Fruit fly (Drosophila melanogaster): ENCODE data around the gene CG34043.

CG34043 gene

dm6 chr2L:10310614-10311382, 30.1 kb upstream of the CG34043 start, which contains the start of gene Cdk5alpha:
TSS of gene Cdk5alpha (minus strand) at chr2L:10310956.
- TF ChIP-seq HLHmδ (GFP tag; optimal IDR thresholded peaks at IDR 0.05) = no peak
- no peak for TF ChIP-seq lab (GFP tag; optimal IDR thresholded peaks at IDR 0.05)
- no peak for TF ChIP-seq luna (GFP tag; optimal IDR thresholded peaks at IDR 0.05)
- no peak for TF ChIP-seq HmgZ (tag; optimal IDR thresholded peaks at IDR 0.05)
- no peak for TF ChIP-seq Rx (GFP tag; IDR thresholded peaks at IDR 0.05)
- no peak for TF ChIP-seq dysf (GFP tag; IDR thresholded peaks at IDR 0.05)
- TF ChIP-seq Optix (GFP tag; IDR thresholded peaks at IDR 0.05) = no peak
- peak; percentile 3 for TF ChIP-seq CG13624 (GFP tag; optimal IDR thresholded peaks at IDR 0.05)
- TF ChIP-seq maf-S (GFP tag; optimal IDR thresholded peaks at IDR 0.05) = no peak
- peak; percentile 22; the same call in 1 of the 2 replicates for TF ChIP-seq CG13287 (GFP tag; IDR thresholded peaks at IDR 0.05; ENCODE audit: partially characterized antibody)
- peak; percentile 95 for TF ChIP-seq ewg (GFP tag; optimal IDR thresholded peaks at IDR 0.05)
- peak; percentile 1 for TF ChIP-seq Bteb2 (GFP tag; optimal IDR thresholded peaks at IDR 0.05)
- peak; percentile 32 for TF ChIP-seq CG1603 (tag; optimal IDR thresholded peaks at IDR 0.05)
- no peak for TF ChIP-seq CG2875 (GFP tag; optimal IDR thresholded peaks at IDR 0.05)
- TF ChIP-seq nerfin-1 (tag; optimal IDR thresholded peaks at IDR 0.05) = peak; percentile 22
- peak; percentile 92 for TF ChIP-seq onecut (GFP tag; IDR thresholded peaks at IDR 0.05)
- peak; percentile 26 for TF ChIP-seq CG15601 (tag; optimal IDR thresholded peaks at IDR 0.05)
- peak; percentile 92 for TF ChIP-seq CG10267 (tag; optimal IDR thresholded peaks at IDR 0.05)
- TF ChIP-seq CG10431 (GFP tag; optimal IDR thresholded peaks at IDR 0.05) = no peak
- TF ChIP-seq bbx (GFP tag; IDR thresholded peaks at IDR 0.05; ENCODE audit: partially characterized antibody) = peak; percentile 29
- TF ChIP-seq lilli (GFP tag; optimal IDR thresholded peaks at IDR 0.05) = peak; percentile 24
- TF ChIP-seq gcm (GFP tag; optimal IDR thresholded peaks at IDR 0.05) = no peak
- TF ChIP-seq ems (GFP tag; optimal IDR thresholded peaks at IDR 0.05) = peak; percentile 17
- TF ChIP-seq MESR4 (GFP tag; optimal IDR thresholded peaks at IDR 0.05) = peak; percentile 8
- TF ChIP-seq CHES-1-like (GFP tag; optimal IDR thresholded peaks at IDR 0.05) = peak; percentile 21
- no peak for TF ChIP-seq Asciz (GFP tag; optimal IDR thresholded peaks at IDR 0.05)
- TF ChIP-seq seq (GFP tag; IDR thresholded peaks at IDR 0.05) = peak; percentile 85
- TF ChIP-seq grn (GFP tag; optimal IDR thresholded peaks at IDR 0.05) = peak; percentile 24
- no peak for TF ChIP-seq esg (GFP tag; conservative IDR thresholded peaks at IDR 0.05)
- TF ChIP-seq cg (GFP tag; optimal IDR thresholded peaks at IDR 0.05) = no peak
- TF ChIP-seq CG11504 (tag; optimal IDR thresholded peaks at IDR 0.05) = no peak
- TF ChIP-seq Myb (GFP tag; optimal IDR thresholded peaks at IDR 0.05) = peak; percentile 41
- TF ChIP-seq trem (tag; optimal IDR thresholded peaks at IDR 0.05) = peak; percentile 31
- TF ChIP-seq Ets65A (GFP tag) = peak; percentile 79
- TF ChIP-seq CG2129 (GFP tag; IDR thresholded peaks at IDR 0.05; ENCODE audit: partially characterized antibody) = no peak
- TF ChIP-seq pzg (GFP tag; optimal IDR thresholded peaks at IDR 0.05) = peak; percentile 18
- TF ChIP-seq CG33213 (GFP tag; optimal IDR thresholded peaks at IDR 0.05) = peak; percentile 0
- peak; percentile 98 for TF ChIP-seq stwl (tag; optimal IDR thresholded peaks at IDR 0.05)
- peak; percentile 85 for TF ChIP-seq sens (GFP tag)
- no peak for TF ChIP-seq GATAe (GFP tag; conservative IDR thresholded peaks at IDR 0.05)
- TF ChIP-seq prd (optimal IDR thresholded peaks at IDR 0.05) = no peak
- TF ChIP-seq prd (GFP tag; IDR thresholded peaks at IDR 0.05) = no peak
- peak; percentile 79 for TF ChIP-seq Med (GFP tag)
- TF ChIP-seq tx (GFP tag; optimal IDR thresholded peaks at IDR 0.05) = no peak
- TF ChIP-seq CG2116 (GFP tag; optimal IDR thresholded peaks at IDR 0.05) = peak; percentile 18
- peak; percentile 5 for TF ChIP-seq CG14710 (tag; optimal IDR thresholded peaks at IDR 0.05)
- TF ChIP-seq CG15514 (GFP tag; optimal IDR thresholded peaks at IDR 0.05) = peak; percentile 8
- TF ChIP-seq vnd (GFP tag; IDR thresholded peaks at IDR 0.05; ENCODE audit: partially characterized antibody) = no peak
